Fruit fly (Drosophila melanogaster): ENCODE data around the gene CG13071.

DNA sequence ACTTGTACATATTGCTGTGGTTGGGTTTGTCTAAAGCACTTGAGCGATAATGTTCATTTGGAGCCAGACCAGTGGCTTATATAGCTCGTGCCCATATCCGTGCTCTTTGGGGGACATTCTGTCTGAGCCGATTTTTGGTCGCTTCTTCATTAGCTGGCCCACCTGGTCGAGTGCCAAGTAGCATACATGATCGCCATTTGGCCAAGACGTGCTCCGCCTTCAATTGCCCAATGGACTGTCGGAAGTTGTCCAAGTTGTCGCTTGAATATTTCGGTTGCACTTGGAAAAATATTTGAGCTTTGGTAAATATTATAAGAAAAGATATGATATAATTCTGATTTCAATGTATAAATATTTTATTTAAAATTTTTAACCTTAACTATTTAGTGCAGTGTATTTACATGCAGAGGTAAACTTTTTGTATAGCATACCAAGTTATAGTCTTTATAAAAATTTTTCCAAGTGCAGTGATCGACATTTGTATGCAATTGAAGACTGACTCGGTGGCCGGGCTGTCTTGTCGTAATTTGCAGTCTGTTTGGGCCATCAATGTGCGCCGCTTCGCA, 22.9 kb downstream of the CG13071 start, which contains the start of gene CG13047:
- no peak for TF ChIP-seq CG8478 (optimal IDR thresholded peaks at IDR 0.05)
- TF ChIP-seq CTCF (optimal IDR thresholded peaks at IDR 0.05) = no peak

All from S2 (cell line).